Fruit fly (Drosophila melanogaster) whole organism, embryonic: ENCODE measurements around the gene Pp2A-29B.

Source experiments
- Abd-B ChIP-seq: fragments of 200-800 bp; sonication (Bioruptor generic); optimal IDR thresholded peaks from 2 replicates; lab custom pipeline; 2018; ENCODE audit warnings: missing biosample characterization, mild to moderate bottlenecking, missing genetic modification characterization, moderate library complexity
- CG12155 ChIP-seq: fragments of 200-800 bp; sonication (Bioruptor generic); optimal IDR thresholded peaks from 3 replicates; lab custom pipeline; 2016; ENCODE audit warnings: missing biosample characterization, missing genetic modification characterization
- CG14860 ChIP-seq: fragments of 200-800 bp; sonication (Bioruptor generic); IDR thresholded peaks from 3 replicates; pipeline ENCODE4 v1.3.6; 2022; ENCODE audit warnings: missing biosample characterization, missing genetic modification characterization; ENCODE audit not compliant: partially characterized antibody
- CG15514 ChIP-seq: fragments of 200-800 bp; sonication (Bioruptor generic); optimal IDR thresholded peaks from 3 replicates; lab custom pipeline; 2017; ENCODE audit warnings: missing biosample characterization, missing genetic modification characterization, mild to moderate bottlenecking, moderate library complexity, missing genetic modification reagents
- CG15696 ChIP-seq: fragments of 200-800 bp; sonication (Bioruptor generic); optimal IDR thresholded peaks from 2 replicates; lab custom pipeline; 2019; ENCODE audit warnings: missing biosample characterization, mild to moderate bottlenecking, missing genetic modification characterization, moderate library complexity
- CG1792 ChIP-seq: fragments of 200-800 bp; sonication (Bioruptor generic); optimal IDR thresholded peaks from 2 replicates; lab custom pipeline; 2016; ENCODE audit warnings: missing biosample characterization, missing genetic modification characterization
- CG18764 ChIP-seq: fragments of 200-800 bp; sonication (Bioruptor generic); optimal IDR thresholded peaks from 3 replicates; lab custom pipeline; 2016; ENCODE audit warnings: missing biosample characterization, missing genetic modification characterization
- CG32772 ChIP-seq: fragments of 200-800 bp; sonication (Bioruptor generic); IDR thresholded peaks from 2 replicates; pipeline ENCODE4 v1.3.6; 2022; ENCODE audit warnings: missing biosample characterization, missing genetic modification characterization
- CG33557 ChIP-seq: fragments of 200-800 bp; sonication (Bioruptor generic); optimal IDR thresholded peaks from 2 replicates; lab custom pipeline; 2019; ENCODE audit warnings: missing biosample characterization, mild to moderate bottlenecking, missing genetic modification characterization, moderate library complexity
- CG6654 ChIP-seq: fragments of 200-800 bp; sonication (Bioruptor generic); optimal IDR thresholded peaks from 2 replicates; lab custom pipeline; 2017; ENCODE audit warnings: missing biosample characterization, mild to moderate bottlenecking, missing genetic modification characterization
- CG6791 ChIP-seq: fragments of 200-800 bp; sonication (Bioruptor generic); IDR thresholded peaks from 3 replicates; pipeline ENCODE4 v1.3.6; 2022; ENCODE audit warnings: missing biosample characterization, missing genetic modification characterization; ENCODE audit not compliant: partially characterized antibody
- CG8290 ChIP-seq, 3 experiments: fragments of 200-800 bp; sonication (Bioruptor generic); optimal IDR thresholded peaks; 2 replicates each; lab custom pipeline; 2016 to 2019; ENCODE audit warnings: missing biosample characterization in 3 of 3, missing genetic modification characterization in 3 of 3, mild to moderate bottlenecking in 2 of 3, moderate library complexity in 1 of 3
- Dad ChIP-seq: fragments of 200-800 bp; sonication (Bioruptor generic); optimal IDR thresholded peaks from 3 replicates; lab custom pipeline; 2016; ENCODE audit warnings: missing biosample characterization, missing genetic modification characterization
- Dbx ChIP-seq: fragments of 200-800 bp; sonication (Bioruptor generic); IDR thresholded peaks from 3 replicates; pipeline ENCODE4 v1.3.6; 2022; ENCODE audit warnings: missing biosample characterization, missing genetic modification characterization
- Deaf1 ChIP-seq: fragments of 200-800 bp; optimal IDR thresholded peaks from 3 replicates; lab custom pipeline; 2019; ENCODE audit warnings: missing biosample characterization, mild to moderate bottlenecking, missing genetic modification characterization, moderate library complexity
- Doc2 ChIP-seq: fragments of 200-800 bp; sonication (Bioruptor generic); IDR thresholded peaks from 2 replicates; pipeline ENCODE4 v1.3.6; 2022; ENCODE audit warnings: missing biosample characterization, missing genetic modification characterization
- Fer2 ChIP-seq: fragments of 200-800 bp; sonication (Bioruptor generic); optimal IDR thresholded peaks from 2 replicates; lab custom pipeline; 2018; ENCODE audit warnings: missing biosample characterization, mild to moderate bottlenecking, missing genetic modification characterization, moderate library complexity
- Hr39 ChIP-seq: fragments of >200 bp; optimal IDR thresholded peaks from 2 replicates; lab custom pipeline; 2017
- Nf-YC ChIP-seq: fragments of 200-800 bp; optimal IDR thresholded peaks from 3 replicates; lab custom pipeline; 2019; ENCODE audit warnings: missing biosample characterization, mild to moderate bottlenecking, missing genetic modification characterization, moderate library complexity
- Oli ChIP-seq: fragments of 200-800 bp; sonication (Bioruptor generic); optimal IDR thresholded peaks from 2 replicates; lab custom pipeline; 2018; ENCODE audit warnings: missing biosample characterization, mild to moderate bottlenecking, missing genetic modification characterization, moderate library complexity
- PHDP ChIP-seq: fragments of 200-800 bp; sonication (Bioruptor generic); optimal IDR thresholded peaks from 3 replicates; lab custom pipeline; 2018; ENCODE audit warnings: missing biosample characterization, mild to moderate bottlenecking, missing genetic modification characterization, moderate library complexity
- Rfx ChIP-seq: fragments of 200-800 bp; sonication (Bioruptor generic); IDR thresholded peaks from 2 replicates; pipeline ENCODE4 v1.3.6; 2022; ENCODE audit warnings: missing biosample characterization, missing genetic modification characterization
- Six4 ChIP-seq: fragments of 200-800 bp; sonication (Bioruptor generic); optimal IDR thresholded peaks from 2 replicates; lab custom pipeline; 2016; ENCODE audit warnings: missing biosample characterization, missing genetic modification characterization
- Spps ChIP-seq: fragments of 200-800 bp; sonication (Bioruptor generic); optimal IDR thresholded peaks from 2 replicates; lab custom pipeline; 2018; ENCODE audit warnings: missing biosample characterization, mild to moderate bottlenecking, missing genetic modification characterization
- Sry-β ChIP-seq: fragments of 200-800 bp; sonication (Bioruptor generic); optimal IDR thresholded peaks from 2 replicates; lab custom pipeline; 2018; ENCODE audit warnings: missing biosample characterization, mild to moderate bottlenecking, missing genetic modification characterization, moderate library complexity
- YL-1 ChIP-seq: fragments of 200-800 bp; sonication (Bioruptor generic); optimal IDR thresholded peaks from 3 replicates; lab custom pipeline; 2017; ENCODE audit warnings: missing biosample characterization, mild to moderate bottlenecking, missing genetic modification characterization
- ase ChIP-seq: fragments of 200-800 bp; sonication (Bioruptor generic); IDR thresholded peaks from 3 replicates; pipeline ENCODE4 v1.3.6; 2022; ENCODE audit warnings: missing biosample characterization, missing genetic modification characterization
- br ChIP-seq: fragments of >200 bp; optimal IDR thresholded peaks from 2 replicates; lab custom pipeline; 2017
- bsh ChIP-seq, 2 experiments: fragments of 200-800 bp; sonication (Bioruptor generic); optimal IDR thresholded peaks; 2 replicates each; lab custom pipeline; 2017 to 2018; ENCODE audit warnings: mild to moderate bottlenecking in 2 of 2, missing biosample characterization in 2 of 2, missing genetic modification characterization in 2 of 2, moderate library complexity in 1 of 2
- btn ChIP-seq: fragments of 200-800 bp; sonication (Bioruptor generic); optimal IDR thresholded peaks from 2 replicates; lab custom pipeline; 2016; ENCODE audit warnings: missing biosample characterization, missing genetic modification characterization
- cato ChIP-seq: fragments of 200-800 bp; sonication (Bioruptor generic); optimal IDR thresholded peaks from 2 replicates; lab custom pipeline; 2016; ENCODE audit warnings: missing biosample characterization, missing genetic modification characterization, borderline replicate concordance
- dimm ChIP-seq: fragments of 200-800 bp; sonication (Bioruptor generic); IDR thresholded peaks from 2 replicates; pipeline ENCODE4 v1.3.6; 2022; ENCODE audit warnings: missing biosample characterization, missing genetic modification characterization
- fu2 ChIP-seq: fragments of 200-800 bp; sonication (Bioruptor generic); optimal IDR thresholded peaks from 2 replicates; lab custom pipeline; 2016; ENCODE audit warnings: missing biosample characterization, missing genetic modification characterization
- gcm ChIP-seq: fragments of 200-800 bp; sonication (Bioruptor generic); optimal IDR thresholded peaks from 2 replicates; lab custom pipeline; 2019; ENCODE audit warnings: missing biosample characterization, mild to moderate bottlenecking, missing genetic modification characterization, moderate library complexity
- insv ChIP-seq, 2 experiments: fragments of 200-800 bp; sonication (Bioruptor generic); optimal IDR thresholded peaks; 3 replicates each; lab custom pipeline; 2016 to 2018; ENCODE audit warnings: missing biosample characterization in 2 of 2, missing genetic modification characterization in 2 of 2
- luna ChIP-seq: fragments of 200-800 bp; sonication (Bioruptor generic); optimal IDR thresholded peaks from 2 replicates; lab custom pipeline; 2016; ENCODE audit warnings: missing biosample characterization, missing genetic modification characterization
- onecut ChIP-seq: fragments of 200-800 bp; sonication (Bioruptor generic); IDR thresholded peaks from 2 replicates; pipeline ENCODE4 v1.3.6; 2022; ENCODE audit warnings: missing biosample characterization, missing genetic modification characterization
- pfk ChIP-seq: fragments of 200-800 bp; sonication (Bioruptor generic); optimal IDR thresholded peaks from 2 replicates; lab custom pipeline; 2018; ENCODE audit warnings: missing biosample characterization, mild to moderate bottlenecking, missing genetic modification characterization, moderate library complexity
- pita ChIP-seq: fragments of 200-800 bp; sonication (Bioruptor generic); optimal IDR thresholded peaks from 2 replicates; lab custom pipeline; 2017; ENCODE audit warnings: missing biosample characterization, mild to moderate bottlenecking, missing genetic modification characterization
- pnt ChIP-seq: fragments of 200-800 bp; sonication (Bioruptor generic); optimal IDR thresholded peaks from 3 replicates; lab custom pipeline; 2016; ENCODE audit warnings: missing biosample characterization, missing genetic modification characterization
- pros ChIP-seq: fragments of 200-800 bp; sonication (Bioruptor generic); optimal IDR thresholded peaks from 3 replicates; lab custom pipeline; 2019; ENCODE audit warnings: missing biosample characterization, mild to moderate bottlenecking, missing genetic modification characterization, moderate library complexity
- psq ChIP-seq: fragments of 200-800 bp; sonication (Bioruptor generic); optimal IDR thresholded peaks from 2 replicates; lab custom pipeline; 2017; ENCODE audit warnings: missing biosample characterization, missing genetic modification characterization
- run ChIP-seq: fragments of 200-800 bp; sonication (Bioruptor generic); optimal IDR thresholded peaks from 3 replicates; lab custom pipeline; 2018; ENCODE audit warnings: missing biosample characterization, mild to moderate bottlenecking, missing genetic modification characterization
- salm ChIP-seq: fragments of 200-800 bp; sonication (Bioruptor generic); optimal IDR thresholded peaks from 2 replicates; lab custom pipeline; 2018; ENCODE audit warnings: missing biosample characterization, mild to moderate bottlenecking, missing genetic modification characterization
- sc ChIP-seq, 3 experiments: fragments of >200 bp in 2 of 3; fragments of 200-800 bp in 1 of 3; sonication (Bioruptor generic) in 1 of 3; optimal IDR thresholded peaks; 2 replicates in 2 of 3; 3 replicates in 1 of 3; lab custom pipeline; 2017; ENCODE audit warnings: mild to moderate bottlenecking in 1 of 3, missing biosample characterization in 1 of 3, missing genetic modification characterization in 1 of 3, missing genetic modification reagents in 1 of 3
- scrt ChIP-seq: fragments of 200-800 bp; sonication (Bioruptor generic); optimal IDR thresholded peaks from 2 replicates; lab custom pipeline; 2018; ENCODE audit warnings: missing biosample characterization, mild to moderate bottlenecking, missing genetic modification characterization, moderate library complexity
- sens ChIP-seq: fragments of 200-800 bp; sonication (Bioruptor generic); peaks from one replicate; lab custom pipeline; 2016; ENCODE audit warnings: missing biosample characterization, missing genetic modification characterization
- stwl ChIP-seq: fragments of 200-800 bp; sonication (Bioruptor generic); optimal IDR thresholded peaks from 3 replicates; lab custom pipeline; 2018; ENCODE audit warnings: missing biosample characterization, mild to moderate bottlenecking, missing genetic modification characterization, moderate library complexity
- usp ChIP-seq: fragments of >200 bp; optimal IDR thresholded peaks from 2 replicates; lab custom pipeline; 2017; ENCODE audit warnings: missing biosample characterization, missing genetic modification characterization
- zf30C ChIP-seq: fragments of 200-800 bp; sonication (Bioruptor generic); optimal IDR thresholded peaks from 3 replicates; lab custom pipeline; 2018; ENCODE audit warnings: missing biosample characterization, mild to moderate bottlenecking, missing genetic modification characterization

The Pp2A-29B gene

DNA sequence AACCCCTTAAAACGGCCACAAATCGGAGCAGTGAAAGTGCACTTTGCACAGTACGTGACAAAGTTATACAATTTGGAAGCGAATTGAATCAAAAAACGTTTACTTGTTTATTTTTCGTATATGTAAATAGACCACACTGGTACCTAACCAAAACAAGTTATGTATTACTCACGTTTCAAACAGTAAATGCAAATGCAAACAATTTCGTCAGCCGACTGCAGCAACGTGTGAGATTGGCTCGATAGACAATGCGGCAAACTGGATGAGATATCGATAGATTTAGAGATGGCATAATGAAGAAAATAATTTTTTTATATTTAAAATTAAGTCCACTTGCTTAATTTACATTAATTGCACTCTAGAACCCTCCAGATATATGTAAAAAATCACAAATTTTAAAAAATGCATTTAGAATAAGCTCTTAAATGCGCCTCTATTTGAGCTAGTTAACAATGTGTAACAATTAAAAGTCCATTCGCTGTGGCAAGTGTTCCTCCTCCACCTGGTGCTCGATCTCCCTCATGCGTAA is 15.7 kb downstream of the Pp2A-29B start, which contains the start of gene AlaRS (continued):
- no peak for TF ChIP-seq pita (GFP tag; lab: Kevin White, UChicago)
- peak; percentile 18 for TF ChIP-seq Six4 (GFP tag; lab: Kevin White, UChicago)
- TF ChIP-seq CG8290 (GFP tag; optimal IDR thresholded peaks at IDR 0.05; lab: Kevin White, UChicago) = no peak
- no peak for TF ChIP-seq CG8290 (tag; optimal IDR thresholded peaks at IDR 0.05; lab: Kevin White, UChicago)
- TF ChIP-seq CG15696 (tag; lab: Kevin White, UChicago) = no peak
- TF ChIP-seq br (lab: Kevin White, UChicago) = no peak
- TF ChIP-seq usp = no peak
- peak; percentile 27 for TF ChIP-seq gcm (GFP tag; lab: Kevin White, UChicago)
- TF ChIP-seq Rfx (GFP tag; lab: Robert Waterston, UW) = peak; percentile 41; the same call in 1 of the 2 replicates
- peak; percentile 57 for TF ChIP-seq CG12155
- TF ChIP-seq stwl (tag; lab: Kevin White, UChicago) = peak; percentile 45
- peak; percentile 7 for TF ChIP-seq CG18764 (GFP tag; lab: Kevin White, UChicago)
- no peak for TF ChIP-seq Dad (GFP tag; lab: Kevin White, UChicago)
- TF ChIP-seq CG6791 (GFP tag; lab: Robert Waterston, UW) = peak; percentile 59; the same call in 2 of the 3 replicates
- no peak for TF ChIP-seq CG1792 (GFP tag; lab: Kevin White, UChicago)
- TF ChIP-seq PHDP = peak; percentile 47
- no peak for TF ChIP-seq salm (tag; lab: Kevin White, UChicago)
- no peak for TF ChIP-seq zf30C (GFP tag; lab: Kevin White, UChicago)
- TF ChIP-seq insv (GFP tag; optimal IDR thresholded peaks at IDR 0.05; lab: Kevin White, UChicago) = no peak
- TF ChIP-seq Dbx (GFP tag; lab: Robert Waterston, UW) = 0 out of 3 replicates have a peak, but pooled peaks have one; percentile 6
- no peak for TF ChIP-seq Doc2 (GFP tag; lab: Robert Waterston, UW)
- peak; percentile 41; the same call in 1 of the 3 replicates for TF ChIP-seq CG14860 (GFP tag; lab: Robert Waterston, UW)
- TF ChIP-seq luna = no peak
- TF ChIP-seq YL-1 (GFP tag; lab: Kevin White, UChicago) = peak; percentile 83
- peak; percentile 9 for TF ChIP-seq Deaf1 (tag; lab: Kevin White, UChicago)
- no peak for TF ChIP-seq sc (optimal IDR thresholded peaks at IDR 0.05; lab: Kevin White, UChicago)
- TF ChIP-seq sc (GFP tag; optimal IDR thresholded peaks at IDR 0.05; lab: Kevin White, UChicago) = no peak
- no peak for TF ChIP-seq fu2 (GFP tag; lab: Kevin White, UChicago)
- peak; percentile 9 for TF ChIP-seq Oli
- peak; percentile 40 for TF ChIP-seq Nf-YC (tag; lab: Kevin White, UChicago)
- no peak for TF ChIP-seq CG33557 (GFP tag; lab: Kevin White, UChicago)
- no peak for TF ChIP-seq Hr39 (lab: Kevin White, UChicago)
- TF ChIP-seq CG6654 (GFP tag; lab: Kevin White, UChicago) = no peak
- TF ChIP-seq run = no peak
- peak; percentile 10; the same call in 1 of the 2 replicates for TF ChIP-seq onecut (GFP tag; lab: Robert Waterston, UW)
- no peak for TF ChIP-seq dimm
- TF ChIP-seq Fer2 (tag; lab: Kevin White, UChicago) = no peak
- TF ChIP-seq CG15514 (GFP tag; lab: Kevin White, UChicago) = peak; percentile 84
- no peak for TF ChIP-seq pfk
- TF ChIP-seq psq = no peak
- TF ChIP-seq pros (GFP tag; lab: Kevin White, UChicago) = no peak
- TF ChIP-seq bsh (GFP tag; optimal IDR thresholded peaks at IDR 0.05; lab: Kevin White, UChicago) = peak; percentile 8 to 35
- TF ChIP-seq Spps (tag; lab: Kevin White, UChicago) = peak; percentile 23
- TF ChIP-seq Abd-B (GFP tag; lab: Kevin White, UChicago) = no peak
- no peak for TF ChIP-seq btn (GFP tag; lab: Kevin White, UChicago)
- TF ChIP-seq cato (GFP tag; lab: Kevin White, UChicago) = no peak
- TF ChIP-seq sens (GFP tag; lab: Kevin White, UChicago) = peak; percentile 88
- TF ChIP-seq CG32772 = no peak
- no peak for TF ChIP-seq ase
- no peak for TF ChIP-seq pnt (GFP tag; lab: Kevin White, UChicago)
- no peak for TF ChIP-seq scrt
- TF ChIP-seq Sry-β = no peak
